Worm (Caenorhabditis elegans) whole organism, L4/young adult: ENCODE results near the gene srz-99.

Experiments
- W03F9.2 ChIP-seq: fragments of 150-350 bp; optimal IDR thresholded peaks from 2 replicates; lab custom pipeline; 2014; ENCODE audit warnings: missing biosample characterization, missing genetic modification characterization
- him-1 ChIP-seq: sonication (generic microtip); optimal IDR thresholded peaks from 2 replicates; lab custom pipeline; 2016; ENCODE audit warnings: missing genotype, missing genetic modification reagents, missing genetic modification characterization, missing compliant biosample characterization

DNA sequence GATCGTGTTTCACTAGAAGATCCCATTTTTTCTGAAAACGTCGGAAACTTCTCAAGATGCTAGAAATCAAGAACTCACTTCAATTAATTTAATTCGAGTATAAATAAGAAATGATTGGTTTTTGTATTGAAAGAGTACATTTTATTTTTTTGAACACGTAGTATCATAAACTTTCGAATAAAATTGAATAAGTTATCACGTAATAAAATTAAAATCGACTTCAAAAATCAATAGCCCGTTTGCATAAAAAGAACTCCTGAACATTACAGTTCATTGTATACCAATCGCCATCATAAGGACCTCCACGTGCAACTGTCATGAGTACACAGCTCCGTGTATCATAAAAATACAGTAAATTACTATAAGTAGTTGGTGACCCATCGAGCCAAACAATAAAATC lies 3.6 kb downstream of the srz-99 start, which contains the start of gene T25E12.16:
- TF ChIP-seq W03F9.2 (tag; lab: Kevin White, UChicago) (no peak), him-1 (tag; lab: Kevin White, UChicago) (no peak)
